In genomic region chr3L:13400872-13401418, dm6 we compare ENCODE assay signal across 2 fruit fly cellular contexts.
TF ChIP-seq lines count a peak whose summit lies in the region.

Gene sens, minus strand, starts transcription at chr3L:13401125.

TF ChIP-seq in whole organism, embryonic, 481 proteins besides CTCF, POLR2A, EP300 and RAD21 (continued from another document):
- no peak for TF ChIP-seq Scr (GFP tag; IDR thresholded peaks at IDR 0.05; lab: Robert Waterston, UW; ENCODE audit: partially characterized antibody)
- peak; percentile 65 for TF ChIP-seq sqz (GFP tag; optimal IDR thresholded peaks at IDR 0.05; lab: Kevin White, UChicago)

TF ChIP-seq in whole organism, prepupa, 60 proteins besides CTCF, POLR2A, EP300 and RAD21 (continued from another document):
- TF ChIP-seq CG4318 (GFP tag; optimal IDR thresholded peaks at IDR 0.05; lab: Kevin White, UChicago) (no peak), cyc (GFP tag; optimal IDR thresholded peaks at IDR 0.05; lab: Kevin White, UChicago) (no peak), lz (GFP tag; optimal IDR thresholded peaks at IDR 0.05; lab: Kevin White, UChicago) (no peak), fkh (GFP tag; optimal IDR thresholded peaks at IDR 0.05; lab: Kevin White, UChicago) (peak; percentile 16), CG6163 (GFP tag; IDR thresholded peaks at IDR 0.05; lab: Robert Waterston, UW) (0 out of 3 replicates have a peak, but pooled peaks have one; percentile 40), pdm3 (GFP tag; optimal IDR thresholded peaks at IDR 0.05; lab: Kevin White, UChicago) (no peak), topi (GFP tag; optimal IDR thresholded peaks at IDR 0.05; lab: Kevin White, UChicago) (peak; percentile 8), OdsH (GFP tag; optimal IDR thresholded peaks at IDR 0.05; lab: Kevin White, UChicago) (no peak)
